Worm (Caenorhabditis elegans): ENCODE data around the gene T12A2.21.

Gene T12A2.21

ce11 chrIII:6240528-6240927 lies 4.0 kb upstream of the T12A2.21 start, which contains the start of gene T12A2.3:
T12A2.3 (plus strand) TSS chrIII:6240828.
- TF ChIP-seq unc-39 (tag; optimal IDR thresholded peaks at IDR 0.05) (no peak), hlh-30 (tag; optimal IDR thresholded peaks at IDR 0.05; ENCODE audit: insufficient read depth) (no peak), nhr-102 (tag; optimal IDR thresholded peaks at IDR 0.05) (no peak), php-3 (GFP tag; IDR thresholded peaks at IDR 0.05) (no peak), egl-43 (GFP tag; IDR thresholded peaks at IDR 0.05) (no peak), daf-12 (tag; optimal IDR thresholded peaks at IDR 0.05) (no peak), lsy-2 (tag; optimal IDR thresholded peaks at IDR 0.05) (no peak), R02D3.7 (tag; optimal IDR thresholded peaks at IDR 0.05) (no peak), ctbp-1 (GFP tag; IDR thresholded peaks at IDR 0.05) (no peak), tra-1 (GFP tag; IDR thresholded peaks at IDR 0.05) (no peak), lin-39 (tag; optimal IDR thresholded peaks at IDR 0.05) (no peak), jun-1 (tag; optimal IDR thresholded peaks at IDR 0.05) (no peak), nhr-28 (tag; optimal IDR thresholded peaks at IDR 0.05) (no peak), nhr-48 (tag; optimal IDR thresholded peaks at IDR 0.05) (no peak), dmd-6 (GFP tag; IDR thresholded peaks at IDR 0.05) (no peak)

ce11 chrIII:6231880-6232279 lies 4.7 kb downstream of the T12A2.21 start:
- peak; percentile 51 for TF ChIP-seq mxl-3 (GFP tag; optimal IDR thresholded peaks at IDR 0.05)
- TF ChIP-seq daf-16 (GFP tag; optimal IDR thresholded peaks at IDR 0.05): no peak
- peak; percentile 80 for TF ChIP-seq daf-16 (tag; optimal IDR thresholded peaks at IDR 0.05)
- peak; percentile 74 for TF ChIP-seq nhr-77 (tag; optimal IDR thresholded peaks at IDR 0.05)
- peak; percentile 88 for TF ChIP-seq nhr-28 (tag; optimal IDR thresholded peaks at IDR 0.05)
- TF ChIP-seq pha-4 (GFP tag; IDR thresholded peaks at IDR 0.05): no peak
- peak; percentile 39 for TF ChIP-seq pha-4 (tag; optimal IDR thresholded peaks at IDR 0.05)
- peak; percentile 95 for TF ChIP-seq pqm-1 (tag; optimal IDR thresholded peaks at IDR 0.05)
- TF ChIP-seq unc-62 (GFP tag; optimal IDR thresholded peaks at IDR 0.05 in 1 of 2): no peak
- TF ChIP-seq unc-62 (tag; optimal IDR thresholded peaks at IDR 0.05): no peak
- peak; percentile 73 for TF ChIP-seq php-3 (GFP tag; IDR thresholded peaks at IDR 0.05)
- no peak for TF ChIP-seq D1046.2 (GFP tag; IDR thresholded peaks at IDR 0.05)
- TF ChIP-seq dve-1 (tag; optimal IDR thresholded peaks at IDR 0.05; ENCODE audit: insufficient read depth): peak; percentile 77

ce11 chrIII:6230870-6231269 lies 5.7 kb downstream of the T12A2.21 start, which contains the start of gene esyt-2:
esyt-2 (minus strand) TSS chrIII:6230970.
- no peak for TF ChIP-seq ceh-44 (GFP tag; IDR thresholded peaks at IDR 0.05)
- no peak for TF ChIP-seq dmd-8 (GFP tag; IDR thresholded peaks at IDR 0.05)
- TF ChIP-seq ceh-32 (tag; optimal IDR thresholded peaks at IDR 0.05; ENCODE audit: poor library complexity): no peak
- TF ChIP-seq unc-62 (GFP tag; optimal IDR thresholded peaks at IDR 0.05 in 1 of 2): peak in 1 of 2 experiments; percentile 47
- TF ChIP-seq unc-62 (tag; optimal IDR thresholded peaks at IDR 0.05): no peak

ce11 chrIII:6221403-6221802 lies 15.1 kb downstream of the T12A2.21 start:
- TF ChIP-seq vab-7 (GFP tag; IDR thresholded peaks at IDR 0.05): no peak
- no peak for TF ChIP-seq nhr-237 (tag; optimal IDR thresholded peaks at IDR 0.05)
- TF ChIP-seq lin-13 (GFP tag; optimal IDR thresholded peaks at IDR 0.05): no peak
- peak; percentile 56 for TF ChIP-seq aha-1 (tag)

ce11 chrIII:6216833-6217466 lies 19.6 kb downstream of the T12A2.21 start, which contains the start of gene hot-4:
hot-4 (plus strand) TSS chrIII:6217416.
- TF ChIP-seq lin-39 (tag; optimal IDR thresholded peaks at IDR 0.05) (no peak), sdz-12 (GFP tag; optimal IDR thresholded peaks at IDR 0.05) (no peak), ceh-20 (GFP tag; IDR thresholded peaks at IDR 0.05) (no peak), saeg-2 (GFP tag; IDR thresholded peaks at IDR 0.05) (no peak), unc-130 (GFP tag; optimal IDR thresholded peaks at IDR 0.05) (no peak), hlh-30 (tag; optimal IDR thresholded peaks at IDR 0.05; ENCODE audit: insufficient read depth) (no peak), nhr-41 (GFP tag; IDR thresholded peaks at IDR 0.05) (no peak), ceh-28 (tag; optimal IDR thresholded peaks at IDR 0.05) (no peak)
